Worm (Caenorhabditis elegans) whole organism, mixed stage, embryonic: ENCODE results near the gene gst-34.

Source experiments
- blmp-1 ChIP-seq: fragments of 150-350 bp; optimal IDR thresholded peaks from 2 replicates; lab custom pipeline; 2014; ENCODE audit warnings: missing biosample characterization, missing genetic modification characterization
- ceh-39 ChIP-seq: fragments of 150-350 bp; optimal IDR thresholded peaks from 2 replicates; lab custom pipeline; 2014; ENCODE audit warnings: missing biosample characterization, missing genetic modification characterization
- ces-1 ChIP-seq: fragments of 150-350 bp; optimal IDR thresholded peaks from 2 replicates; lab custom pipeline; 2014; ENCODE audit warnings: missing biosample characterization, missing genetic modification reagents, missing genetic modification characterization
- mab-5 ChIP-seq: fragments of 150-350 bp; optimal IDR thresholded peaks from 2 replicates; lab custom pipeline; 2014; ENCODE audit warnings: missing biosample characterization, missing genetic modification characterization
- nhr-237 ChIP-seq: fragments of 150-350 bp; optimal IDR thresholded peaks from 2 replicates; lab custom pipeline; 2014; ENCODE audit warnings: missing biosample characterization, missing genetic modification characterization
- nhr-28 ChIP-seq: fragments of 150-350 bp; optimal IDR thresholded peaks from 2 replicates; lab custom pipeline; 2014; ENCODE audit warnings: missing biosample characterization, missing genetic modification characterization
- nhr-76 ChIP-seq: sonication (generic microtip); optimal IDR thresholded peaks from 2 replicates; lab custom pipeline; 2017; ENCODE audit warnings: missing biosample characterization, missing genetic modification characterization
- unc-120 ChIP-seq: sonication (generic microtip); optimal IDR thresholded peaks from 2 replicates; lab custom pipeline; 2017; ENCODE audit warnings: missing genetic modification characterization, missing compliant biosample characterization; ENCODE audit not compliant: poor library complexity, severe bottlenecking
- unc-62 ChIP-seq: fragments of 150-350 bp; optimal IDR thresholded peaks from 2 replicates; lab custom pipeline; 2014; ENCODE audit warnings: missing biosample characterization, missing genetic modification reagents, missing genetic modification characterization

DNA sequence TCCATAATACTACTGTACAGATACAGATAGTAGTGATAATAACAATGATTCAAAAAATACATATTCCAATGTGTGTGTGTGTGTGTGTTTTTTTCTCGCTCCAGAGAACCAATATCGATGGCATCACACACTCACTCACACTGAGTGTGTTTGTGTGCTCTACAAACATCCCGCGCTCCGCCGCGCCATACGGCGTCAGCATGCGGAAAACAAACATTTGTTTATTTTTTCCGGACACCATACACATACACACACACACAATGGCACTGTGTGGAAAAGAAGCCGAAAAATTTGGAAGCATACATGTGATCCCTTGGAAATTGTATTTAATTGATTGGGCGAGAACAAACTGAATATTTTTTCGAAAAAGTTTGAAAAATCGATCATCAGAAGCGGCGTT, 36.0 kb upstream of the gst-34 start:
- TF ChIP-seq blmp-1 (tag; lab: Kevin White, UChicago): no peak
- no peak for TF ChIP-seq nhr-237
- no peak for TF ChIP-seq unc-62 (GFP tag; lab: Kevin White, UChicago)
- no peak for TF ChIP-seq ceh-39 (tag; lab: Kevin White, UChicago)
- no peak for TF ChIP-seq nhr-28 (tag; lab: Kevin White, UChicago)
- TF ChIP-seq unc-120 (tag; lab: Kevin White, UChicago): no peak
- TF ChIP-seq ces-1 (GFP tag; lab: Kevin White, UChicago): no peak
- no peak for TF ChIP-seq mab-5
- TF ChIP-seq nhr-76 (tag; lab: Kevin White, UChicago): no peak
